Worm (Caenorhabditis elegans) whole organism, L4/young adult: ENCODE measurements around the gene ccdc-149.

Experiments used
- W03F9.2 ChIP-seq: fragments of 150-350 bp; optimal IDR thresholded peaks from 2 replicates; lab custom pipeline; 2014; ENCODE audit warnings: missing biosample characterization, missing genetic modification characterization
- dao-5 ChIP-seq: sonication (generic microtip); optimal IDR thresholded peaks from 2 replicates; lab custom pipeline; 2016; ENCODE audit warnings: missing genotype, missing genetic modification characterization, moderate library complexity, missing compliant biosample characterization
- him-1 ChIP-seq: sonication (generic microtip); optimal IDR thresholded peaks from 2 replicates; lab custom pipeline; 2016; ENCODE audit warnings: missing genotype, missing genetic modification reagents, missing genetic modification characterization, missing compliant biosample characterization

DNA sequence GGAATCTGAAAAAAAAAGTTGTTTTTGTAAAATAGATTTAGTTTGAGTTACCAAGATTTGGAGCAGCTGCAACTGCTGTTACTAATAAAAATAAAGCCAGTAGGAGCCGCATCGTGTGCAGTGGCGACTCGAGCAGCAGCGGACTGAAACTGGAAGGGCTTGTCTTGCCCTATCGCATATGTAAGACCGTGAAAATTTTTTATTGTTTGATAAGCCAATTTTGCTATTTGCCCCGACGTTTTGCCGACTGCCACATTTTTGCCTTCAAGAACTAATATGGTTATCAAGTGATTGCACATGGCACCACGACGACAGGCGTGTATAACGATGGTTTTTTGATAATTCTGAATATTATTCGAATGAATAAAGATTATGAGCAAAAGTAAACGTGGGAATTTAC lies 11.5 kb downstream of the ccdc-149 start, which contains the start of gene T25C12.3:
- TF ChIP-seq him-1 (tag; lab: Kevin White, UChicago) (no peak), dao-5 (no peak), W03F9.2 (tag; lab: Kevin White, UChicago) (no peak)
